Worm (Caenorhabditis elegans): ENCODE measurements around the gene msp-152.

The msp-152 gene

ce11 chrII:4954099-4954959, 21.5 kb downstream of the msp-152 start:
- TF ChIP-seq nhr-6 (tag; optimal IDR thresholded peaks at IDR 0.05) (no peak), ceh-16 (tag; optimal IDR thresholded peaks at IDR 0.05) (no peak), nhr-25 (tag; optimal IDR thresholded peaks at IDR 0.05) (no peak), snpc-4 (tag; optimal IDR thresholded peaks at IDR 0.05) (no peak), skn-1 (tag; optimal IDR thresholded peaks at IDR 0.05) (no peak), sma-3 (GFP tag; optimal IDR thresholded peaks at IDR 0.05) (no peak), Y55F3AM.14 (GFP tag; optimal IDR thresholded peaks at IDR 0.05) (no peak), R02D3.7 (tag; optimal IDR thresholded peaks at IDR 0.05) (no peak), elt-3 (tag; optimal IDR thresholded peaks at IDR 0.05) (no peak), F13H6.1 (tag; optimal IDR thresholded peaks at IDR 0.05) (no peak), ceh-82 (tag; optimal IDR thresholded peaks at IDR 0.05) (no peak), mbf-1 (tag; optimal IDR thresholded peaks at IDR 0.05) (no peak), egl-27 (tag; optimal IDR thresholded peaks at IDR 0.05) (no peak), ama-1 (optimal IDR thresholded peaks at IDR 0.05) (no peak), elt-1 (tag; optimal IDR thresholded peaks at IDR 0.05) (no peak), lin-13 (GFP tag; optimal IDR thresholded peaks at IDR 0.05) (no peak), crh-2 (tag; optimal IDR thresholded peaks at IDR 0.05) (no peak)

- no peak for TF ChIP-seq unc-62 (GFP tag; optimal IDR thresholded peaks at IDR 0.05)
- TF ChIP-seq blmp-1 (tag; optimal IDR thresholded peaks at IDR 0.05; ENCODE audit: insufficient read depth): no peak
- no peak for TF ChIP-seq elt-3 (tag; optimal IDR thresholded peaks at IDR 0.05)
- TF ChIP-seq nhr-12 (tag; optimal IDR thresholded peaks at IDR 0.05): no peak
- TF ChIP-seq R02D3.7 (tag; optimal IDR thresholded peaks at IDR 0.05): no peak
- no peak for TF ChIP-seq unc-39 (tag; optimal IDR thresholded peaks at IDR 0.05)
- TF ChIP-seq snpc-4 (tag; optimal IDR thresholded peaks at IDR 0.05): peak; percentile 33
- TF ChIP-seq zag-1 (tag; optimal IDR thresholded peaks at IDR 0.05): no peak
- peak; percentile 46 for TF ChIP-seq nhr-25 (tag; optimal IDR thresholded peaks at IDR 0.05)
- TF ChIP-seq dmd-4 (tag; optimal IDR thresholded peaks at IDR 0.05): no peak
- no peak for TF ChIP-seq nhr-77 (tag; optimal IDR thresholded peaks at IDR 0.05)
- peak; percentile 33 for TF ChIP-seq sma-9 (GFP tag; optimal IDR thresholded peaks at IDR 0.05)
- no peak for TF ChIP-seq sma-9 (tag; optimal IDR thresholded peaks at IDR 0.05)
- no peak for TF ChIP-seq nhr-11 (tag; optimal IDR thresholded peaks at IDR 0.05)
- peak; percentile 13 for TF ChIP-seq F13H6.1 (tag; optimal IDR thresholded peaks at IDR 0.05)
- peak; percentile 76 for TF ChIP-seq lin-13 (GFP tag; optimal IDR thresholded peaks at IDR 0.05)
- TF ChIP-seq gmeb-1 (tag; optimal IDR thresholded peaks at IDR 0.05): peak; percentile 25
- no peak for TF ChIP-seq alr-1 (tag; optimal IDR thresholded peaks at IDR 0.05)
- no peak for TF ChIP-seq nhr-6 (tag; optimal IDR thresholded peaks at IDR 0.05)
- TF ChIP-seq ztf-4 (tag; optimal IDR thresholded peaks at IDR 0.05): no peak
- TF ChIP-seq lsy-2 (tag; optimal IDR thresholded peaks at IDR 0.05): peak; percentile 22 to 76
- no peak for TF ChIP-seq ztf-1 (GFP tag; conservative IDR thresholded peaks at IDR 0.05)
- TF ChIP-seq C34F6.9 (tag; optimal IDR thresholded peaks at IDR 0.05): peak; percentile 77
- no peak for TF ChIP-seq ceh-16 (tag; optimal IDR thresholded peaks at IDR 0.05)
- TF ChIP-seq crh-2 (tag; optimal IDR thresholded peaks at IDR 0.05): peak; percentile 73
- peak; percentile 60 for TF ChIP-seq ama-1 (optimal IDR thresholded peaks at IDR 0.05)
- no peak for TF ChIP-seq egl-27 (tag; optimal IDR thresholded peaks at IDR 0.05)
- no peak for TF ChIP-seq nhr-237 (tag; optimal IDR thresholded peaks at IDR 0.05)
- no peak for TF ChIP-seq peb-1 (tag; optimal IDR thresholded peaks at IDR 0.05)
- TF ChIP-seq nhr-23 (tag; optimal IDR thresholded peaks at IDR 0.05): no peak
- TF ChIP-seq ZK546.5 (tag; optimal IDR thresholded peaks at IDR 0.05): no peak
- TF ChIP-seq mab-5 (tag; optimal IDR thresholded peaks at IDR 0.05): no peak
- no peak for TF ChIP-seq sem-4 (tag; optimal IDR thresholded peaks at IDR 0.05)
- no peak for TF ChIP-seq Y55F3AM.14 (GFP tag; optimal IDR thresholded peaks at IDR 0.05)
- no peak for TF ChIP-seq nhr-10 (tag; optimal IDR thresholded peaks at IDR 0.05)
- TF ChIP-seq mdl-1 (tag; optimal IDR thresholded peaks at IDR 0.05): no peak
- no peak for TF ChIP-seq ztf-11 (tag; optimal IDR thresholded peaks at IDR 0.05)
- no peak for TF ChIP-seq elt-1 (tag; optimal IDR thresholded peaks at IDR 0.05)
- TF ChIP-seq skn-1 (tag; optimal IDR thresholded peaks at IDR 0.05): peak; percentile 89
- TF ChIP-seq nhr-129 (tag; optimal IDR thresholded peaks at IDR 0.05): peak; percentile 84
- TF ChIP-seq mbf-1 (tag; optimal IDR thresholded peaks at IDR 0.05): no peak
- peak; percentile 41 for TF ChIP-seq nhr-21 (tag; optimal IDR thresholded peaks at IDR 0.05)
- peak; percentile 79 for TF ChIP-seq unc-55 (GFP tag; optimal IDR thresholded peaks at IDR 0.05)
- TF ChIP-seq fos-1 (tag; optimal IDR thresholded peaks at IDR 0.05): peak; percentile 37
- peak; percentile 45 for TF ChIP-seq sma-3 (GFP tag; optimal IDR thresholded peaks at IDR 0.05)
- TF ChIP-seq ceh-82 (tag; optimal IDR thresholded peaks at IDR 0.05): no peak
- no peak for TF ChIP-seq lin-39 (tag; optimal IDR thresholded peaks at IDR 0.05)
- peak; percentile 28 for TF ChIP-seq lin-11 (tag; optimal IDR thresholded peaks at IDR 0.05)
- TF ChIP-seq aly-2 (tag; optimal IDR thresholded peaks at IDR 0.05): no peak
Observed at ce11 chrII:4955353-4955752, 22.5 kb downstream of the msp-152 start, which contains the start of gene pbs-3. Gene pbs-3 (minus strand): TSS chrII:4955427.
